Worm (Caenorhabditis elegans): ENCODE results near the gene sax-3.

The sax-3 gene

DNA sequence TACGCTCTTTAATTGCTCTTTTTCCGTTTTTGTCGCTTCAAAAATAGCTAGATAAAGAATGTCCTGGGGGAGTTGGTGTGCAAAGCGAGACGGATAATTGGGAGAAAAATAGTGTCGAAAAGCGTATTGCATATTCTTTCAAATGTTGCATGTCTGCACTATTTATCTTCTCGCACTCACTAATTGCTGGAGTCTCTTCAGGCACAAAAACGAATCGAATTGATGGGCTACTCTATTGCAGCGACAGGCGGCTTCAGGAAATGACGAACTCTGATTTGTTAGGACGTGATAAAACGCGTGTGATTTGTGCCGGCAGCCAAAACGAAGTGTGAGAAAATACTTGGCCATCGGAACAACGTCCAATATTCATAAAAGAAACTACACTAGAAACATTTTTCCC, 25.4 kb downstream of the sax-3 start (continued):
- no peak for TF ChIP-seq aptf-2 (GFP tag; conservative IDR thresholded peaks at IDR 0.05)
- TF ChIP-seq fkh-3 (tag; optimal IDR thresholded peaks at IDR 0.05), result no peak
- no peak for TF ChIP-seq ztf-26 (tag; optimal IDR thresholded peaks at IDR 0.05)
- TF ChIP-seq sea-2 (GFP tag; IDR thresholded peaks at IDR 0.05), result no peak
- no peak for TF ChIP-seq lir-1 (GFP tag; conservative IDR thresholded peaks at IDR 0.05)

DNA sequence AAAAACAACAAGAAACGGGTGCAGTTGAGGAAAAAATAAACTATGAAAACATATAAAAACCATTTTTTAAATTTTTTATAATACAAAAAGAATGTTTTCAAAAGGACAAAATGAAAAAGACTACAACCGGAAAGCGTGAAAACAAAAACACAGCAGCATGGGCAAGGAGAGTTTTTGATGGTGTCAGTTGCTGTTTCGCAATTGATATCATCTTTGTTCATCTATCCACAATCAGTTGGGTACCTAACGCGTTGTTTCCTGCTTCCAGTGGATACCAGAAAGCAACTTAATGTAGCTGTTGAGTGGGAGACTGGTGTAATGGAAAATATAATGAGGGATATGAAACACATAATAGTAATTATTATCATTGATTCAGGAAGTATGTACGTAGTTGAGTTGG, 25.9 kb downstream of the sax-3 start:
- TF ChIP-seq F55B11.4 (tag; optimal IDR thresholded peaks at IDR 0.05; ENCODE audit: borderline replicate concordance, insufficient read depth), result no peak
- TF ChIP-seq nhr-90 (tag; optimal IDR thresholded peaks at IDR 0.05), result no peak
- no peak for TF ChIP-seq cebp-1 (GFP tag; IDR thresholded peaks at IDR 0.05)
- TF ChIP-seq cebp-1 (tag; optimal IDR thresholded peaks at IDR 0.05), result no peak
- no peak for TF ChIP-seq attf-3 (GFP tag; conservative IDR thresholded peaks at IDR 0.05)
- TF ChIP-seq F52B5.7 (tag; optimal IDR thresholded peaks at IDR 0.05), result no peak
- no peak for TF ChIP-seq attf-5 (GFP tag; optimal IDR thresholded peaks at IDR 0.05)
- no peak for TF ChIP-seq rcor-1 (GFP tag; IDR thresholded peaks at IDR 0.05)
- no peak for TF ChIP-seq somi-1 (GFP tag; optimal IDR thresholded peaks at IDR 0.05)
- no peak for TF ChIP-seq nfya-2 (GFP tag; IDR thresholded peaks at IDR 0.05)
- no peak for TF ChIP-seq hsf-1 (GFP tag; IDR thresholded peaks at IDR 0.05)

DNA sequence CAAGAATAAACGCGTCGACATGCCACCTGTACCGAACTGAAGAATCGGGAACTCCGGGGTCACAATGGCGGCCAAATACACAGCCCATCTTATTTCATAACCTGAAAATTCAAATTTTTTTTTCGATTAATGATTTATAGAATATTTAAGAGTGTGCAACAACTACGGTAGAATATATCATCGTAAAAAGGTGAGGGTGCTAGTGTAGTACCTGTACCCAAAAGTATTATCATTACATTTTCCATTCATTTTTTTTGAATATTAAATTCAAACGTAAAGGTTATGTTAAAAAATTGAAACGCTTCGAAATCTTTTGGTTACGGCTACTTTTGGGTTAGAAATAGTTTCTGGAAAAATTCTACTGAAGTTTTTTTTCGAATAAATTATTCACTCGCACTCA, 35.7 kb downstream of the sax-3 start, which contains the start of gene ZK813.4:
Gene ZK813.4, minus strand, starts transcription at position 101 of the 400 bp plus-strand sequence.
- TF ChIP-seq gei-17 (GFP tag; optimal IDR thresholded peaks at IDR 0.05) (no peak), F33H1.4 (GFP tag; IDR thresholded peaks at IDR 0.05) (no peak), F49E8.2 (tag; optimal IDR thresholded peaks at IDR 0.05; ENCODE audit: insufficient read depth) (no peak), ztf-6 (GFP tag; IDR thresholded peaks at IDR 0.05) (no peak), lsy-27 (tag; optimal IDR thresholded peaks at IDR 0.05; ENCODE audit: borderline replicate concordance, insufficient read depth) (no peak), lag-1 (GFP tag; IDR thresholded peaks at IDR 0.05) (no peak), nfya-2 (GFP tag; IDR thresholded peaks at IDR 0.05) (no peak), rpc-1 (optimal IDR thresholded peaks at IDR 0.05) (no peak), rpc-1 (tag; optimal IDR thresholded peaks at IDR 0.05) (no peak), pha-4 (tag; optimal IDR thresholded peaks at IDR 0.05) (no peak), F57C9.4 (tag; optimal IDR thresholded peaks at IDR 0.05) (no peak), nhr-120 (GFP tag; IDR thresholded peaks at IDR 0.05) (no peak), zim-3 (tag; optimal IDR thresholded peaks at IDR 0.05) (no peak)

DNA sequence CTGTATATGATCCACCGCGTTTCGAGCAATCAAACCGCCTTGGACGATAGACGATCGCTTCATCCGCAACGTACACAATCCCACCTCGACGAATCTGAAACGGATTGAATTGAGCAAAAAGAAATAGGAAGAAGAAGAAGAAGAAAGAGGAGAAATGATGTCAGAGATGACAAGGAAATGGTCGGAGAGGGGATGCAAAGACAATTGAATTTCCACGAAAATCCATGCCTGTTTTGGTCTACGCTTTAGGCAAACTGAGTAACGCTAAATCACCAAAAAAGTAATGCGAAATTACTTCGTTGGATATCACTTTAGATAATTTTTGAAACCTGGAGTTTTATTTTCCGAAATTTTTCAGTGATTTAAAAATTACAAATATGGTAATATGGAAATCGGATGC, 36.6 kb downstream of the sax-3 start:
- TF ChIP-seq madf-10 (tag; optimal IDR thresholded peaks at IDR 0.05), result no peak
- no peak for TF ChIP-seq hsf-1 (GFP tag; IDR thresholded peaks at IDR 0.05)
- no peak for TF ChIP-seq ama-1 (optimal IDR thresholded peaks at IDR 0.05)
- no peak for TF ChIP-seq ama-1 (GFP tag; optimal IDR thresholded peaks at IDR 0.05)
- no peak for TF ChIP-seq let-607 (tag; optimal IDR thresholded peaks at IDR 0.05)

DNA sequence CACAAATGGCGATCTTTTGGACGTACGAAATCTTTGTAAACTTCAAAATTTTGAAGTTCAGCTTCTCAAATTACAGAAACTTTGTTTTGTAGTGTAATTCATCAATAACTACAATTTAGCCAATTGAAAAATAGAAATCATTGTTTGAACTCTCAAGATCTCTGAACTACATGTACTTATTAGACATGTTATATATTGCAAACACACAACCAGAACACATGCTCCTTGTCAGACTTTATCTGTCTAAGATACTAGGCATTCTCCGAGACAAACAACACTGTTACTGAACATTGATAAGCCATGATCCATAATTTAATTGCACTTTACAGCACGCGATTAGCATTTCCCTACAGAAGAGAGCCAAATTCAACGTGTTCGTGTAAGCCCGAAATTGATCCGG, 41.2 kb downstream of the sax-3 start, which contains the start of gene ZK813.6:
Gene ZK813.6, plus strand, starts transcription at position 301 of the 400 bp plus-strand sequence.
- TF ChIP-seq nhr-90 (tag; optimal IDR thresholded peaks at IDR 0.05), result no peak
- TF ChIP-seq ekl-4 (GFP tag; IDR thresholded peaks at IDR 0.05), result no peak
- no peak for TF ChIP-seq sdz-38 (tag; optimal IDR thresholded peaks at IDR 0.05)
- TF ChIP-seq atf-7 (tag; optimal IDR thresholded peaks at IDR 0.05), result no peak
- TF ChIP-seq mxl-1 (tag; optimal IDR thresholded peaks at IDR 0.05), result no peak
- no peak for TF ChIP-seq B0035.1 (tag; optimal IDR thresholded peaks at IDR 0.05)
- no peak for TF ChIP-seq ZK185.1 (tag; optimal IDR thresholded peaks at IDR 0.05; ENCODE audit: poor library complexity, severe bottlenecking)
- TF ChIP-seq nfya-2 (GFP tag; IDR thresholded peaks at IDR 0.05), result no peak
- no peak for TF ChIP-seq ceh-100 (GFP tag; IDR thresholded peaks at IDR 0.05)
- no peak for TF ChIP-seq tbx-9 (tag; optimal IDR thresholded peaks at IDR 0.05; ENCODE audit: borderline replicate concordance)
- no peak for TF ChIP-seq cebp-1 (GFP tag; IDR thresholded peaks at IDR 0.05)
- TF ChIP-seq cebp-1 (tag; optimal IDR thresholded peaks at IDR 0.05), result no peak
- no peak for TF ChIP-seq madf-8 (GFP tag; conservative IDR thresholded peaks at IDR 0.05)
- no peak for TF ChIP-seq ets-4 (GFP tag; optimal IDR thresholded peaks at IDR 0.05)
- TF ChIP-seq rec-8 (tag; optimal IDR thresholded peaks at IDR 0.05), result no peak

All from whole organism, young adult.